Worm (Caenorhabditis elegans) whole organism, L3 larva: ENCODE results near the gene F26F12.3.

Source experiments
- R02D3.7 ChIP-seq: fragments of 150-350 bp; optimal IDR thresholded peaks from 2 replicates; lab custom pipeline; 2014; ENCODE audit warnings: missing biosample characterization, missing genetic modification characterization
- ZK546.5 ChIP-seq: sonication (generic microtip); optimal IDR thresholded peaks from 2 replicates; lab custom pipeline; 2017; ENCODE audit warnings: missing biosample characterization, missing genetic modification characterization
- aly-2 ChIP-seq: fragments of 150-350 bp; optimal IDR thresholded peaks from 2 replicates; lab custom pipeline; 2014; ENCODE audit warnings: missing biosample characterization, missing genetic modification characterization
- ama-1 ChIP-seq: fragments of 150-350 bp; optimal IDR thresholded peaks from 2 replicates; lab custom pipeline; 2018
- ceh-16 ChIP-seq: sonication (generic microtip); optimal IDR thresholded peaks from 2 replicates; lab custom pipeline; 2017; ENCODE audit warnings: missing biosample characterization, missing genetic modification characterization
- ceh-28 ChIP-seq: fragments of 150-350 bp; optimal IDR thresholded peaks from 2 replicates; lab custom pipeline; 2014; ENCODE audit warnings: missing biosample characterization, missing genetic modification reagents, missing genetic modification characterization
- ceh-82 ChIP-seq: fragments of 150-350 bp; optimal IDR thresholded peaks from 2 replicates; lab custom pipeline; 2014; ENCODE audit warnings: missing biosample characterization, missing genetic modification characterization
- ceh-9 ChIP-seq: sonication (generic microtip); optimal IDR thresholded peaks from 2 replicates; lab custom pipeline; 2018; ENCODE audit warnings: missing biosample characterization, missing genetic modification characterization
- daf-12 ChIP-seq: fragments of 150-350 bp; optimal IDR thresholded peaks from 2 replicates; lab custom pipeline; 2014; ENCODE audit warnings: missing biosample characterization, missing genetic modification reagents, missing genetic modification characterization
- egl-27 ChIP-seq: sonication (generic microtip); optimal IDR thresholded peaks from 4 replicates; lab custom pipeline; 2017; ENCODE audit warnings: missing biosample characterization, missing genetic modification reagents, missing genetic modification characterization
- egl-5 ChIP-seq: fragments of 150-350 bp; optimal IDR thresholded peaks from 2 replicates; lab custom pipeline; 2017; ENCODE audit warnings: missing biosample characterization, missing genetic modification reagents, missing genetic modification characterization, inconsistent platforms
- elt-1 ChIP-seq: fragments of 150-350 bp; optimal IDR thresholded peaks from 2 replicates; lab custom pipeline; 2014; ENCODE audit warnings: missing biosample characterization, missing genetic modification characterization
- elt-2 ChIP-seq: sonication (generic microtip); optimal IDR thresholded peaks from 2 replicates; lab custom pipeline; 2016; ENCODE audit warnings: missing genetic modification reagents, mild to moderate bottlenecking, missing genetic modification characterization, missing compliant biosample characterization
- elt-3 ChIP-seq, 3 experiments: fragments of 150-350 bp in 1 of 3; sonication (generic microtip) in 2 of 3; optimal IDR thresholded peaks; 2 replicates in 2 of 3; 4 replicates in 1 of 3; lab custom pipeline; 2014 to 2017; ENCODE audit warnings: missing biosample characterization in 3 of 3, missing genetic modification characterization in 3 of 3
- eor-1 ChIP-seq, 2 experiments: fragments of 150-350 bp; optimal IDR thresholded peaks; 2 replicates each; lab custom pipeline; 2014 to 2018; ENCODE audit warnings: missing biosample characterization in 2 of 2, missing genetic modification characterization in 2 of 2
- fkh-10 ChIP-seq: sonication (generic microtip); optimal IDR thresholded peaks from 2 replicates; lab custom pipeline; 2017; ENCODE audit warnings: missing biosample characterization, missing genetic modification reagents, missing genetic modification characterization
- fkh-2 ChIP-seq: fragments of 150-350 bp; optimal IDR thresholded peaks from 2 replicates; lab custom pipeline; 2014; ENCODE audit warnings: missing biosample characterization, missing genetic modification reagents, missing genetic modification characterization
- fos-1 ChIP-seq: fragments of 150-350 bp; optimal IDR thresholded peaks from 2 replicates; lab custom pipeline; 2014; ENCODE audit warnings: missing biosample characterization, missing genetic modification characterization
- hmg-11 ChIP-seq: sonication (generic microtip); optimal IDR thresholded peaks from 2 replicates; lab custom pipeline; 2016; ENCODE audit warnings: missing genetic modification characterization, missing compliant biosample characterization
- jun-1 ChIP-seq: fragments of 150-350 bp; optimal IDR thresholded peaks from 2 replicates; lab custom pipeline; 2014; ENCODE audit warnings: missing biosample characterization, missing genetic modification reagents, missing genetic modification characterization
- lin-15B ChIP-seq: fragments of 150-350 bp; optimal IDR thresholded peaks from 2 replicates; lab custom pipeline; 2014; ENCODE audit warnings: missing biosample characterization, missing genetic modification characterization
- lin-39 ChIP-seq: fragments of 150-350 bp; optimal IDR thresholded peaks from 2 replicates; lab custom pipeline; 2018; ENCODE audit warnings: missing biosample characterization, missing genetic modification reagents, missing genetic modification characterization
- lsy-12 ChIP-seq: sonication (generic microtip); optimal IDR thresholded peaks from 2 replicates; lab custom pipeline; 2016; ENCODE audit warnings: mild to moderate bottlenecking, missing genetic modification characterization, missing compliant biosample characterization
- mdl-1 ChIP-seq: fragments of 150-350 bp; optimal IDR thresholded peaks from 2 replicates; lab custom pipeline; 2014; ENCODE audit warnings: missing biosample characterization, missing genetic modification characterization
- mml-1 ChIP-seq: fragments of 150-350 bp; sonication (generic microtip); optimal IDR thresholded peaks from 3 replicates; lab custom pipeline; 2014; ENCODE audit warnings: missing biosample characterization, missing genetic modification characterization
- nfya-1 ChIP-seq: sonication (generic microtip); optimal IDR thresholded peaks from 2 replicates; lab custom pipeline; 2017; ENCODE audit warnings: missing genetic modification characterization, mild to moderate bottlenecking, missing compliant biosample characterization, antibody characterized with exemption, moderate library complexity; ENCODE audit not compliant: insufficient read depth
- nhr-11 ChIP-seq: fragments of 150-350 bp; optimal IDR thresholded peaks from 2 replicates; lab custom pipeline; 2014; ENCODE audit warnings: missing biosample characterization, missing genetic modification characterization
- nhr-12 ChIP-seq: fragments of 150-350 bp; optimal IDR thresholded peaks from 2 replicates; lab custom pipeline; 2014; ENCODE audit warnings: missing biosample characterization, missing genetic modification characterization
- nhr-23 ChIP-seq: fragments of 150-350 bp; optimal IDR thresholded peaks from 2 replicates; lab custom pipeline; 2014; ENCODE audit warnings: missing biosample characterization, missing genetic modification reagents, missing genetic modification characterization
- nhr-237 ChIP-seq: fragments of 150-350 bp; optimal IDR thresholded peaks from 2 replicates; lab custom pipeline; 2014; ENCODE audit warnings: missing biosample characterization, missing genetic modification characterization
- nhr-25 ChIP-seq: sonication (generic microtip); optimal IDR thresholded peaks from 2 replicates; lab custom pipeline; 2017; ENCODE audit warnings: missing biosample characterization, missing genetic modification characterization
- nhr-28 ChIP-seq: fragments of 150-350 bp; optimal IDR thresholded peaks from 2 replicates; lab custom pipeline; 2014; ENCODE audit warnings: missing biosample characterization, missing genetic modification characterization
- nhr-43 ChIP-seq: sonication (generic microtip); optimal IDR thresholded peaks from 2 replicates; lab custom pipeline; 2016; ENCODE audit warnings: mild to moderate bottlenecking, missing genetic modification characterization, missing compliant biosample characterization; ENCODE audit not compliant: poor library complexity, severe bottlenecking
- nhr-67 ChIP-seq: fragments of 150-350 bp; optimal IDR thresholded peaks from 2 replicates; lab custom pipeline; 2014; ENCODE audit warnings: missing biosample characterization, missing genetic modification characterization
- nhr-76 ChIP-seq: fragments of 150-350 bp; sonication (generic microtip); optimal IDR thresholded peaks from 5 replicates; lab custom pipeline; 2014; ENCODE audit warnings: missing biosample characterization, missing genetic modification characterization
- nhr-77 ChIP-seq: fragments of 150-350 bp; optimal IDR thresholded peaks from 2 replicates; lab custom pipeline; 2014; ENCODE audit warnings: missing biosample characterization, missing genetic modification characterization
- pha-4 ChIP-seq: fragments of 150-350 bp; optimal IDR thresholded peaks from 2 replicates; lab custom pipeline; 2014; ENCODE audit warnings: missing biosample characterization, missing genetic modification reagents, missing genetic modification characterization
- pqm-1 ChIP-seq: fragments of 150-350 bp; optimal IDR thresholded peaks from 2 replicates; lab custom pipeline; 2017; ENCODE audit warnings: missing biosample characterization, missing genetic modification characterization, inconsistent platforms
- sea-2 ChIP-seq: fragments of 150-350 bp; sonication (generic microtip); optimal IDR thresholded peaks from 4 replicates; lab custom pipeline; 2014; ENCODE audit warnings: missing biosample characterization, missing genetic modification reagents, missing genetic modification characterization
- skn-1 ChIP-seq: fragments of 150-350 bp; optimal IDR thresholded peaks from 2 replicates; lab custom pipeline; 2014; ENCODE audit warnings: missing biosample characterization, missing genetic modification characterization
- snpc-4 ChIP-seq: fragments of 150-350 bp; optimal IDR thresholded peaks from 2 replicates; lab custom pipeline; 2014; ENCODE audit warnings: missing biosample characterization, missing genetic modification characterization
- tbx-2 ChIP-seq: sonication (generic microtip); optimal IDR thresholded peaks from 2 replicates; lab custom pipeline; 2016; ENCODE audit warnings: mild to moderate bottlenecking, missing genetic modification characterization, missing compliant biosample characterization
- unc-39 ChIP-seq: sonication (generic microtip); optimal IDR thresholded peaks from 4 replicates; lab custom pipeline; 2017; ENCODE audit warnings: missing biosample characterization, missing genetic modification characterization
- unc-62 ChIP-seq: fragments of 150-350 bp; sonication (generic microtip); optimal IDR thresholded peaks from 4 replicates; lab custom pipeline; 2014; ENCODE audit warnings: missing biosample characterization, missing genetic modification reagents, missing genetic modification characterization
- zag-1 ChIP-seq: fragments of 150-350 bp; optimal IDR thresholded peaks from 2 replicates; lab custom pipeline; 2014; ENCODE audit warnings: missing biosample characterization, missing genetic modification characterization
- ztf-11 ChIP-seq: fragments of 150-350 bp; optimal IDR thresholded peaks from 2 replicates; lab custom pipeline; 2014; ENCODE audit warnings: missing biosample characterization, missing genetic modification characterization
- ztf-4 ChIP-seq: fragments of 150-350 bp; optimal IDR thresholded peaks from 2 replicates; lab custom pipeline; 2014; ENCODE audit warnings: missing biosample characterization, missing genetic modification characterization

The F26F12.3 gene

ce11 chrV:5846729-5847128 is 1.2 kb upstream of the F26F12.3 start:
- peak; percentile 7 for TF ChIP-seq egl-5 (tag; lab: Kevin White, UChicago)
- TF ChIP-seq eor-1 (tag; optimal IDR thresholded peaks at IDR 0.05; lab: Kevin White, UChicago) = no peak
- TF ChIP-seq nhr-23 (tag; lab: Kevin White, UChicago) = peak; percentile 51

- TF ChIP-seq zag-1 (tag; lab: Kevin White, UChicago) (no peak), nhr-25 (tag; lab: Kevin White, UChicago) (peak; percentile 14), unc-62 (GFP tag; lab: Kevin White, UChicago) (no peak), pha-4 (tag; lab: Kevin White, UChicago) (no peak), nfya-1 (tag; lab: Kevin White, UChicago) (no peak), snpc-4 (tag; lab: Kevin White, UChicago) (peak; percentile 19), lin-39 (tag; lab: Kevin White, UChicago) (no peak), lsy-12 (tag; lab: Kevin White, UChicago) (peak; percentile 13), fkh-2 (no peak), ceh-28 (tag; lab: Kevin White, UChicago) (no peak), hmg-11 (tag; lab: Kevin White, UChicago) (no peak), nhr-23 (tag; lab: Kevin White, UChicago) (peak; percentile 11)
These were observed 357 bp downstream of the F26F12.3 start for ce11 chrV:5845162-5845561.

- no peak for TF ChIP-seq zag-1 (tag; lab: Kevin White, UChicago)
- TF ChIP-seq nhr-23 (tag; lab: Kevin White, UChicago) = peak; percentile 82
- TF ChIP-seq ceh-28 (tag; lab: Kevin White, UChicago) = no peak
- no peak for TF ChIP-seq ceh-16 (tag; lab: Kevin White, UChicago)
- TF ChIP-seq nhr-12 (tag; lab: Kevin White, UChicago) = no peak
- TF ChIP-seq mml-1 (tag; lab: Kevin White, UChicago) = peak; percentile 2
- no peak for TF ChIP-seq skn-1
- no peak for TF ChIP-seq unc-62 (GFP tag; lab: Kevin White, UChicago)
- no peak for TF ChIP-seq lin-15B (tag; lab: Kevin White, UChicago)
- no peak for TF ChIP-seq fos-1 (tag; lab: Kevin White, UChicago)
- TF ChIP-seq snpc-4 (tag; lab: Kevin White, UChicago) = no peak
- TF ChIP-seq tbx-2 (tag; lab: Kevin White, UChicago) = peak; percentile 14
- peak; percentile 63 for TF ChIP-seq ama-1 (lab: Kevin White, UChicago)
- peak; percentile 84 for TF ChIP-seq pha-4 (tag; lab: Kevin White, UChicago)
- TF ChIP-seq ceh-82 = no peak
- TF ChIP-seq nhr-67 = no peak
- no peak for TF ChIP-seq sea-2
- TF ChIP-seq ZK546.5 (tag; lab: Kevin White, UChicago) = no peak
- TF ChIP-seq ceh-9 = no peak
- peak; percentile 97 for TF ChIP-seq nhr-25 (tag; lab: Kevin White, UChicago)
- no peak for TF ChIP-seq fkh-10 (GFP tag; lab: Kevin White, UChicago)
- no peak for TF ChIP-seq ztf-11 (tag; lab: Kevin White, UChicago)
- peak; percentile 67 for TF ChIP-seq mdl-1
- TF ChIP-seq nhr-11 = no peak
- TF ChIP-seq nfya-1 (tag; lab: Kevin White, UChicago) = peak; percentile 72
- no peak for TF ChIP-seq lsy-12 (tag; lab: Kevin White, UChicago)
- TF ChIP-seq hmg-11 (tag; lab: Kevin White, UChicago) = no peak
- peak; percentile 47 for TF ChIP-seq elt-2
- TF ChIP-seq unc-39 (tag; lab: Kevin White, UChicago) = no peak
- TF ChIP-seq egl-27 (tag; lab: Kevin White, UChicago) = no peak
- TF ChIP-seq aly-2 = no peak
- TF ChIP-seq ztf-4 (tag; lab: Kevin White, UChicago) = peak; percentile 80
- peak; percentile 93 for TF ChIP-seq nhr-43
- TF ChIP-seq fkh-2 = no peak
- no peak for TF ChIP-seq daf-12 (tag; lab: Kevin White, UChicago)
- no peak for TF ChIP-seq R02D3.7
- peak; percentile 70 for TF ChIP-seq egl-5 (tag; lab: Kevin White, UChicago)
- peak; percentile 67 for TF ChIP-seq pqm-1
- no peak for TF ChIP-seq elt-3 (tag; optimal IDR thresholded peaks at IDR 0.05; lab: Kevin White, UChicago)
- no peak for TF ChIP-seq nhr-76 (tag; lab: Kevin White, UChicago)
- peak; percentile 42 for TF ChIP-seq elt-1 (tag; lab: Kevin White, UChicago)
- TF ChIP-seq jun-1 = peak; percentile 86
- TF ChIP-seq nhr-77 (tag; lab: Kevin White, UChicago) = no peak
- TF ChIP-seq nhr-28 (tag; lab: Kevin White, UChicago) = no peak
- TF ChIP-seq nhr-237 = no peak
- no peak for TF ChIP-seq eor-1 (tag; optimal IDR thresholded peaks at IDR 0.05; lab: Kevin White, UChicago)
- TF ChIP-seq lin-39 (tag; lab: Kevin White, UChicago) = no peak
These were observed 1.2 kb downstream of the F26F12.3 start for ce11 chrV:5844349-5844760.
